Worm (Caenorhabditis elegans) whole organism, early embryonic: ENCODE measurements around the gene F25B5.3.

Source experiments
- B0310.2 ChIP-seq: sonication (generic microtip); optimal IDR thresholded peaks from 2 replicates; lab custom pipeline; 2016; ENCODE audit warnings: mild to moderate bottlenecking, missing genetic modification characterization, missing compliant biosample characterization
- F13C5.2 ChIP-seq: sonication (generic microtip); optimal IDR thresholded peaks from 2 replicates; lab custom pipeline; 2017; ENCODE audit warnings: mild to moderate bottlenecking, missing genetic modification characterization, inconsistent platforms, missing compliant biosample characterization
- aly-1 ChIP-seq: sonication (generic microtip); optimal IDR thresholded peaks from 2 replicates; lab custom pipeline; 2016; ENCODE audit warnings: missing genetic modification characterization, missing compliant biosample characterization
- ama-1 ChIP-seq: fragments of 150-350 bp; optimal IDR thresholded peaks from 2 replicates; lab custom pipeline; 2014
- ceh-13 ChIP-seq: fragments of 200-800 bp; sonication (Bioruptor generic); optimal IDR thresholded peaks from 2 replicates; lab custom pipeline; 2018; ENCODE audit warnings: mild to moderate bottlenecking, missing genetic modification characterization, missing compliant biosample characterization
- ceh-36 ChIP-seq: sonication (generic microtip); optimal IDR thresholded peaks from 2 replicates; lab custom pipeline; 2016; ENCODE audit warnings: missing genetic modification characterization, inconsistent platforms, missing compliant biosample characterization
- ets-7 ChIP-seq: sonication (generic microtip); optimal IDR thresholded peaks from 2 replicates; lab custom pipeline; 2016; ENCODE audit warnings: missing genotype, missing genetic modification characterization, missing compliant biosample characterization
- flt-1 ChIP-seq: fragments of 200-800 bp; sonication (Bioruptor generic); IDR thresholded peaks from 2 replicates; pipeline ENCODE4 v1.3.6; 2022; ENCODE audit warnings: missing genetic modification characterization, missing compliant biosample characterization
- hmbx-1 ChIP-seq: sonication (generic microtip); optimal IDR thresholded peaks from 2 replicates; lab custom pipeline; 2016; ENCODE audit warnings: mild to moderate bottlenecking, missing genetic modification characterization, missing compliant biosample characterization
- hmg-4 ChIP-seq: fragments of 200-800 bp; sonication (Bioruptor generic); optimal IDR thresholded peaks from 2 replicates; lab custom pipeline; 2018; ENCODE audit warnings: mild to moderate bottlenecking, missing genetic modification characterization, missing compliant biosample characterization
- hnd-1 ChIP-seq: sonication (generic microtip); optimal IDR thresholded peaks from 2 replicates; lab custom pipeline; 2016; ENCODE audit warnings: missing genetic modification characterization, missing compliant biosample characterization
- pes-1 ChIP-seq: fragments of 200-800 bp; sonication (Bioruptor generic); IDR thresholded peaks from 2 replicates; pipeline ENCODE4 v1.3.6; 2022; ENCODE audit warnings: missing genetic modification reagents, missing genetic modification characterization, missing compliant biosample characterization
- scrt-1 ChIP-seq: fragments of 200-800 bp; sonication (Bioruptor generic); IDR thresholded peaks from 2 replicates; pipeline ENCODE4 v1.3.6; 2022; ENCODE audit warnings: missing genetic modification characterization, missing compliant biosample characterization
- sea-1 ChIP-seq: fragments of 200-800 bp; sonication (Bioruptor generic); conservative IDR thresholded peaks from 2 replicates; pipeline ENCODE4 v1.3.6; 2022; ENCODE audit warnings: missing genetic modification characterization, missing compliant biosample characterization
- tbx-11 ChIP-seq: fragments of 200-800 bp; sonication (Bioruptor generic); IDR thresholded peaks from 2 replicates; pipeline ENCODE4 v1.3.6; 2022; ENCODE audit warnings: missing genetic modification characterization, missing compliant biosample characterization
- tbx-37 ChIP-seq: fragments of 200-800 bp; sonication (Bioruptor generic); conservative IDR thresholded peaks from 2 replicates; pipeline ENCODE4 v1.3.6; 2022; ENCODE audit warnings: missing genetic modification reagents, missing genetic modification characterization, missing compliant biosample characterization
- tra-4 ChIP-seq: sonication (generic microtip); optimal IDR thresholded peaks from 2 replicates; lab custom pipeline; 2017; ENCODE audit warnings: missing genetic modification characterization, missing compliant biosample characterization

F25B5.3 gene

DNA sequence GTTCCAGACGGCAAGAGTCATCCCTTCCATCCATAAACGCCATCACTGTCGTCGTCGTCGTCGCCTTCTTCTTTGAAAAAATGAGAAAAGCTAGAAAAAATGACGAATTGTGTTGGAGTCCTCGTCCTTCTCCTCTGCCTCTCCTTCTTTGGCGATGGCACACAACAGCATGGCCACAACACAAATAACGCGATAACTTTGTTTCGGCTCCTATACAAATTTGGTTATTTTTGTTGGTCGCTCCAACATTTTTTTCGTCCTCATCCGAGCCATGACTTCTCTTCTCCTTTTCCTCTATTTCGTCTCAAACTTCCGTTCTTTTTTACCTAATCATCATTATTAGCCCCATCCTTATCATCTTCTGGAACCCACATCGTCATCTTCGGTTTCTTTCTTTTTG is 43.4 kb downstream of the F25B5.3 start:
- TF ChIP-seq scrt-1, result no peak
- no peak for TF ChIP-seq flt-1 (GFP tag; lab: Robert Waterston, UW)
- no peak for TF ChIP-seq tra-4 (tag; lab: Kevin White, UChicago)
- TF ChIP-seq tbx-11 (GFP tag; lab: Robert Waterston, UW), result no peak

DNA sequence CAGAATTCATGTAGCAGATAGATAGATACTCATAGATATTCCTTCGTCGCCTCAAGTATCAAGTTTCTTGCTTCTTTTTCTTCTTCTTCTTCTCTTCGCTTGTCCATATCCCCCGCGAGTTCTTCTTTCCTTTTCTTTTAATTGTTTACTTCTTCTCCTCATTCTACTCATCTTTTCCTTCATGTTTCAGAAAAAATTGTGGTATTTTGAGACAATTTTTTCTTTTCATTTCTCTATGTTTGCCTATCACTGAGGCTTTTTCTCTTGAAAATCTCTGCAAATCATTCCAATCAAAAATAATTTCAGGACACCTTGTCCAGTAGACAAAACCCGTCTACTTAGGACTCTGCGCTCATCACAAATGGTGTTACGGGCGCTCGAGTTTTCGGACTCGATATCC is 44.2 kb downstream of the F25B5.3 start, which contains the start of gene T04C9.1:
TSS of gene T04C9.1 (plus strand) at position 301 of the 400 bp plus-strand sequence.
- TF ChIP-seq hnd-1 (no peak), ama-1 (lab: Kevin White, UChicago) (no peak), scrt-1 (no peak), pes-1 (GFP tag; lab: Robert Waterston, UW) (no peak), tbx-37 (no peak), ceh-36 (tag; lab: Kevin White, UChicago) (no peak), tbx-11 (GFP tag; lab: Robert Waterston, UW) (no peak), ets-7 (no peak), ceh-13 (no peak), tra-4 (tag; lab: Kevin White, UChicago) (no peak), hmg-4 (GFP tag; lab: Kevin White, UChicago) (no peak), B0310.2 (no peak)

DNA sequence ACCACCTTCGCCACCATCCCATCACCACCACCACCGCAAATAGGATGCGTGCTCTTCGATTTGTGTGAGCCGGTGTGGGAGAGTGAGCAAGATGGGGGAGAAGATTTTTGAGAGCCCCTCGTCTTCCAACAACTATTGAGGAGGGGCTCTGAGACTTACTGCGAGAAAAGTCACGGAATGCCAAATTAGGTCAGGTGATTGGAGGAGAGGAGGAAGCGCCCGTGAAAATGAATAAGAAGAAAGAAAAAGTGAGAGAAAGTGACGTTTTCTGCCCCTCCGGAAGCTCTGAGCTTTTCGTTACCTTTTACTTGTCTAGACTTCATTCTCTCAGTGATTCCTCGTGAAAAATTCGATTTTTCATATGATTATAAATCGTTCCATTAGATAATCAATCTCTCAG is 50.0 kb downstream of the F25B5.3 start:
- no peak for TF ChIP-seq ets-7
- TF ChIP-seq hnd-1, result no peak
- no peak for TF ChIP-seq hmg-4 (GFP tag; lab: Kevin White, UChicago)
- TF ChIP-seq pes-1 (GFP tag; lab: Robert Waterston, UW), result no peak
- no peak for TF ChIP-seq tbx-11 (GFP tag; lab: Robert Waterston, UW)
- TF ChIP-seq sea-1 (GFP tag; lab: Robert Waterston, UW), result no peak
- TF ChIP-seq flt-1 (GFP tag; lab: Robert Waterston, UW), result no peak
- no peak for TF ChIP-seq scrt-1
- TF ChIP-seq tra-4 (tag; lab: Kevin White, UChicago), result no peak
- TF ChIP-seq B0310.2, result no peak
- TF ChIP-seq tbx-37, result no peak
- TF ChIP-seq hmbx-1, result no peak
- TF ChIP-seq ceh-13, result no peak
- no peak for TF ChIP-seq ceh-36 (tag; lab: Kevin White, UChicago)
- no peak for TF ChIP-seq F13C5.2 (tag; lab: Kevin White, UChicago)
- TF ChIP-seq ama-1 (lab: Kevin White, UChicago), result no peak

DNA sequence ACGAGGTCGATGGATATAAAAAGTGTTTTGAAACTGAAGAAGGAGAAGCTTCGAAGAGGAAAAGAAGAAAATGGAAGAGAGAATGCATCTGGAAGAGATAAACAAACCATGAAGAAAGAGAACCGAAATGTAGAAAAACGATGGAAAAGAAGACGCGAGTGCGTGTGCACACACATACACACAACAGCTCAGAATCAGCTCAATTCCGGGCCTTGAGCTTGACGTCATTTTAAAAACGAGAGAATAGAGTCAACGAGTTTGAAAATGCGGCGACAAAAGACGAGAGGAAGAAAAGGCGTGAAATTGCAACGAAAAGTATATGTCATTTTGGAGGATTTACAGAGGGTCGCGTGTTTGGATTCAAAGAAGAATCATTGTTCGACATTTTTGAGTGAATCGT is 50.9 kb downstream of the F25B5.3 start:
- TF ChIP-seq tbx-37 (no peak), ceh-13 (no peak), B0310.2 (no peak), scrt-1 (no peak), sea-1 (GFP tag; lab: Robert Waterston, UW) (no peak), hmg-4 (GFP tag; lab: Kevin White, UChicago) (no peak), ceh-36 (tag; lab: Kevin White, UChicago) (no peak), pes-1 (GFP tag; lab: Robert Waterston, UW) (no peak), F13C5.2 (tag; lab: Kevin White, UChicago) (no peak), hmbx-1 (no peak), hnd-1 (no peak), tra-4 (tag; lab: Kevin White, UChicago) (no peak), ama-1 (lab: Kevin White, UChicago) (no peak), ets-7 (no peak), aly-1 (no peak)

DNA sequence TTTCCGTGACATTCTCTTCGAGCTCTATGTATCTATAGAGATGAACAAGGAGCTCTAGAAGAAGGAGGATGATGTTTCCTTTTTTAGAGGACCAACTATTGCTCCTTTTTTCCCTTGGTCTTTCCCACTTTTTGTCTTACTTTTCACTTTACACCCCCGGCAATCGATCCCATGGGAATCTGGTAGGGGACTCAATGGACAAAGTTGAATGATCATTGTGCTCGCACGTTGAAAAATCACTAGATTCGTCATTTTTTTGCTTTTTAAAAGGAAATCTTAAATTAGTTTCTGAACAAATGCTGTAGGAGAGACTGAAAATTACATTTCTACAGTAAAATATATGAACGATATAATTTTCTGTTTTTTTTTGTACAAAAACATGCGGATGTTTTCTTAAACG is 53.3 kb downstream of the F25B5.3 start:
- TF ChIP-seq tbx-37 (no peak), aly-1 (no peak), hnd-1 (no peak), B0310.2 (no peak), ets-7 (no peak), hmbx-1 (no peak), F13C5.2 (tag; lab: Kevin White, UChicago) (no peak), flt-1 (GFP tag; lab: Robert Waterston, UW) (no peak), scrt-1 (no peak)
